Fruit fly (Drosophila melanogaster): ENCODE results near the gene CG3808.

Gene CG3808

DNA sequence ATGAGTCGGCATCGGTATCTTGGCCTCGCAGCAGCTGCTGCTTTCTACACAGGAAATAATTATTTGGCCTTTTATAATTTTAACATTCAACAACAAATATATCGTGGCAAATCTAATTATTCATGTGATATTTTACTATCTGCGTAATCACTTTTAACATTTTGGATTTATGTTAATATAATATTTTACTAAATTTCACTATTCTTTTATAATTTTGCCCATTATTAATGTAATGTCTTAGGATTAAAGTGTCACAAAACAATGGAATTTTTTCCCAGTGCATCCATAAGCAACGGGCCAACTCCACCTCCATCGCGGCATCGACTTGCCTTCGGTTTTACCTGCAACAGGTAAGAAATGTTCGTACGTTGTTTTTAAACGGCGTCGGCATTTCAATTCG lies 42.1 kb upstream of the CG3808 start (continued):
- TF ChIP-seq Gsc (GFP tag; IDR thresholded peaks at IDR 0.05), result no peak
- peak in 1 of 2 experiments; percentile 86 for TF ChIP-seq Eip74EF (GFP tag; optimal IDR thresholded peaks at IDR 0.05)
- peak; percentile 75; the same call in 1 of the 2 replicates for TF ChIP-seq CG10959 (GFP tag; IDR thresholded peaks at IDR 0.05)
- TF ChIP-seq bab2 (GFP tag; optimal IDR thresholded peaks at IDR 0.05), result no peak
- peak; percentile 16 to 46 for TF ChIP-seq Pdp1 (GFP tag; optimal IDR thresholded peaks at IDR 0.05)
- TF ChIP-seq CG2199 (GFP tag; IDR thresholded peaks at IDR 0.05), result no peak
- peak; percentile 77 for TF ChIP-seq lmd (GFP tag; IDR thresholded peaks at IDR 0.05)
- no peak for TF ChIP-seq CG7987 (GFP tag; optimal IDR thresholded peaks at IDR 0.05)
- peak; percentile 79 for TF ChIP-seq CG17385 (GFP tag; optimal IDR thresholded peaks at IDR 0.05)
- no peak for TF ChIP-seq CG16813 (GFP tag; IDR thresholded peaks at IDR 0.05; ENCODE audit: partially characterized antibody)
- TF ChIP-seq CG3838 (GFP tag; optimal IDR thresholded peaks at IDR 0.05), result no peak
- no peak for TF ChIP-seq vnd (GFP tag; IDR thresholded peaks at IDR 0.05; ENCODE audit: partially characterized antibody)
- no peak for TF ChIP-seq cas (GFP tag; IDR thresholded peaks at IDR 0.05)
- TF ChIP-seq CG15514 (GFP tag; optimal IDR thresholded peaks at IDR 0.05), result peak; percentile 11
- TF ChIP-seq Dad (GFP tag; optimal IDR thresholded peaks at IDR 0.05), result no peak
- no peak for TF ChIP-seq ab (GFP tag; optimal IDR thresholded peaks at IDR 0.05)
- no peak for TF ChIP-seq repo (GFP tag; optimal IDR thresholded peaks at IDR 0.05)
- TF ChIP-seq NC2α (GFP tag; optimal IDR thresholded peaks at IDR 0.05), result no peak
- peak; percentile 46 for TF ChIP-seq CG17802 (tag; optimal IDR thresholded peaks at IDR 0.05)
- TF ChIP-seq odd (GFP tag; optimal IDR thresholded peaks at IDR 0.05), result peak; percentile 77
- TF ChIP-seq CG18011 (GFP tag; optimal IDR thresholded peaks at IDR 0.05), result peak; percentile 18
- TF ChIP-seq bigmax (GFP tag; optimal IDR thresholded peaks at IDR 0.05), result no peak
- TF ChIP-seq abd-A (tag; optimal IDR thresholded peaks at IDR 0.05), result no peak
- TF ChIP-seq CG10654 (GFP tag; optimal IDR thresholded peaks at IDR 0.05), result peak; percentile 72
- TF ChIP-seq unc-4 (GFP tag; IDR thresholded peaks at IDR 0.05; ENCODE audit: partially characterized antibody), result no peak
- TF ChIP-seq zen (tag; optimal IDR thresholded peaks at IDR 0.05), result peak; percentile 96
- TF ChIP-seq fd102C (GFP tag; optimal IDR thresholded peaks at IDR 0.05), result peak; percentile 84
- peak; percentile 1 for TF ChIP-seq exex (tag; optimal IDR thresholded peaks at IDR 0.05)
- no peak for TF ChIP-seq her (GFP tag; optimal IDR thresholded peaks at IDR 0.05)
- peak; percentile 66 for TF ChIP-seq Med (GFP tag)
- TF ChIP-seq gsb-n (tag; optimal IDR thresholded peaks at IDR 0.05), result peak; percentile 94
- TF ChIP-seq CG5245 (GFP tag; optimal IDR thresholded peaks at IDR 0.05), result peak; percentile 59
- peak; percentile 19 for TF ChIP-seq tup (GFP tag; optimal IDR thresholded peaks at IDR 0.05)
- peak; percentile 87 for TF ChIP-seq ara (GFP tag; IDR thresholded peaks at IDR 0.05)
- no peak for TF ChIP-seq pita (GFP tag; optimal IDR thresholded peaks at IDR 0.05)
- no peak for TF ChIP-seq HLHmδ (GFP tag; optimal IDR thresholded peaks at IDR 0.05)
- peak; percentile 85 for TF ChIP-seq CG4820 (GFP tag; optimal IDR thresholded peaks at IDR 0.05)
- peak; percentile 76 for TF ChIP-seq az2 (GFP tag; optimal IDR thresholded peaks at IDR 0.05)
- peak; percentile 15 for TF ChIP-seq CG10543 (GFP tag; optimal IDR thresholded peaks at IDR 0.05)
- no peak for TF ChIP-seq ERR (GFP tag; optimal IDR thresholded peaks at IDR 0.05)
- peak; percentile 4 for TF ChIP-seq Atf-2 (GFP tag; optimal IDR thresholded peaks at IDR 0.05)
- TF ChIP-seq org-1 (GFP tag; optimal IDR thresholded peaks at IDR 0.05), result peak; percentile 80
- peak; percentile 51 for TF ChIP-seq Dek (tag; optimal IDR thresholded peaks at IDR 0.05)
- TF ChIP-seq CG12104 (GFP tag; optimal IDR thresholded peaks at IDR 0.05), result peak; percentile 53
- TF ChIP-seq Nf-YC (tag; optimal IDR thresholded peaks at IDR 0.05), result peak; percentile 54
- TF ChIP-seq CG14050 (GFP tag; IDR thresholded peaks at IDR 0.05), result peak; percentile 31; the same call in 1 of the 3 replicates
- TF ChIP-seq CG1647 (GFP tag; optimal IDR thresholded peaks at IDR 0.05), result no peak
- no peak for TF ChIP-seq otp (GFP tag; IDR thresholded peaks at IDR 0.05)
- peak; percentile 79 for TF ChIP-seq CG2875 (GFP tag; optimal IDR thresholded peaks at IDR 0.05)
- no peak for TF ChIP-seq mirr (GFP tag; optimal IDR thresholded peaks at IDR 0.05)
- TF ChIP-seq shn (GFP tag; optimal IDR thresholded peaks at IDR 0.05), result no peak
